Fruit fly (Drosophila melanogaster) whole organism, embryonic: Measurements from ENCODE around the gene CG7841.
A peak's percentile ranks its signal among the peaks of the same experiment; 100 is the strongest.

Experiments
- Bgb ChIP-seq: fragments of 200-800 bp; sonication (Bioruptor generic); IDR thresholded peaks from 2 replicates; pipeline ENCODE4 v1.3.6; 2022; ENCODE audit warnings: missing biosample characterization, missing genetic modification characterization; ENCODE audit not compliant: partially characterized antibody
- CG10209 ChIP-seq: fragments of 200-800 bp; sonication (Bioruptor generic); optimal IDR thresholded peaks from 3 replicates; lab custom pipeline; 2017; ENCODE audit warnings: missing biosample characterization, mild to moderate bottlenecking, missing genetic modification characterization, missing genetic modification reagents
- CG10431 ChIP-seq: fragments of 200-800 bp; sonication (Bioruptor generic); optimal IDR thresholded peaks from 3 replicates; lab custom pipeline; 2018; ENCODE audit warnings: missing biosample characterization, mild to moderate bottlenecking, missing genetic modification characterization
- CG11093 ChIP-seq: fragments of 200-800 bp; sonication (Bioruptor generic); IDR thresholded peaks from 3 replicates; pipeline ENCODE4 v1.3.6; 2022; ENCODE audit warnings: missing biosample characterization, missing genetic modification characterization
- CG11560 ChIP-seq: fragments of 200-800 bp; sonication (Bioruptor generic); IDR thresholded peaks from 3 replicates; pipeline ENCODE4 v1.3.6; 2022; ENCODE audit warnings: missing biosample characterization, missing genetic modification characterization
- CG17359 ChIP-seq: fragments of 200-800 bp; sonication (Bioruptor generic); optimal IDR thresholded peaks from 3 replicates; lab custom pipeline; 2018; ENCODE audit warnings: missing biosample characterization, mild to moderate bottlenecking, missing genetic modification characterization, moderate library complexity
- CG17568 ChIP-seq: fragments of 200-800 bp; sonication (Bioruptor generic); optimal IDR thresholded peaks from 2 replicates; lab custom pipeline; 2018; ENCODE audit warnings: missing biosample characterization, mild to moderate bottlenecking, missing genetic modification characterization, moderate library complexity
- CG2120 ChIP-seq: fragments of 200-800 bp; sonication (Bioruptor generic); optimal IDR thresholded peaks from 3 replicates; lab custom pipeline; 2016; ENCODE audit warnings: missing biosample characterization, missing genetic modification characterization
- CG2875 ChIP-seq: fragments of 200-800 bp; sonication (Bioruptor generic); optimal IDR thresholded peaks from 2 replicates; lab custom pipeline; 2017; ENCODE audit warnings: missing biosample characterization, mild to moderate bottlenecking, missing genetic modification characterization, missing genetic modification reagents
- CG31388 ChIP-seq: fragments of 200-800 bp; sonication (Bioruptor generic); optimal IDR thresholded peaks from 2 replicates; lab custom pipeline; 2016; ENCODE audit warnings: missing biosample characterization, missing genetic modification characterization
- CG3163 ChIP-seq: fragments of 200-800 bp; sonication (Bioruptor generic); optimal IDR thresholded peaks from 3 replicates; lab custom pipeline; 2016; ENCODE audit warnings: missing biosample characterization, missing genetic modification characterization
- CG32767 ChIP-seq: fragments of 200-800 bp; sonication (Bioruptor generic); IDR thresholded peaks from 2 replicates; pipeline ENCODE4 v1.3.6; 2022; ENCODE audit warnings: missing biosample characterization, missing genetic modification characterization
- CG33557 ChIP-seq: fragments of 200-800 bp; sonication (Bioruptor generic); optimal IDR thresholded peaks from 2 replicates; lab custom pipeline; 2019; ENCODE audit warnings: missing biosample characterization, mild to moderate bottlenecking, missing genetic modification characterization, moderate library complexity
- CG4328 ChIP-seq: fragments of 200-800 bp; sonication (Bioruptor generic); optimal IDR thresholded peaks from 3 replicates; lab custom pipeline; 2017; ENCODE audit warnings: missing biosample characterization, missing genetic modification reagents, missing genetic modification characterization
- CG43689 ChIP-seq: fragments of 200-800 bp; sonication (Bioruptor generic); IDR thresholded peaks from 2 replicates; pipeline ENCODE4 v1.3.6; 2022; ENCODE audit warnings: missing biosample characterization, missing genetic modification characterization
- CG7987 ChIP-seq: fragments of 200-800 bp; sonication (Bioruptor generic); optimal IDR thresholded peaks from 2 replicates; lab custom pipeline; 2018; ENCODE audit warnings: missing biosample characterization, mild to moderate bottlenecking, missing genetic modification characterization, moderate library complexity
- CG8924 ChIP-seq: fragments of 200-800 bp; optimal IDR thresholded peaks from 3 replicates; lab custom pipeline; 2019; ENCODE audit warnings: missing biosample characterization, mild to moderate bottlenecking, missing genetic modification characterization, moderate library complexity
- CrebB ChIP-seq: fragments of 200-800 bp; sonication (Bioruptor generic); optimal IDR thresholded peaks from 3 replicates; lab custom pipeline; 2018; ENCODE audit warnings: missing biosample characterization, mild to moderate bottlenecking, missing genetic modification characterization
- Eip74EF ChIP-seq, 2 experiments: fragments of 200-800 bp in 1 of 2; fragments of >200 bp in 1 of 2; sonication (Bioruptor generic) in 1 of 2; optimal IDR thresholded peaks; 2 replicates each; lab custom pipeline; 2017 to 2019; ENCODE audit warnings: missing biosample characterization in 2 of 2, missing genetic modification characterization in 2 of 2, mild to moderate bottlenecking in 1 of 2, moderate library complexity in 1 of 2
- Fer2 ChIP-seq: fragments of 200-800 bp; sonication (Bioruptor generic); optimal IDR thresholded peaks from 2 replicates; lab custom pipeline; 2018; ENCODE audit warnings: missing biosample characterization, mild to moderate bottlenecking, missing genetic modification characterization, moderate library complexity
- H15 ChIP-seq: fragments of 200-800 bp; sonication (Bioruptor generic); IDR thresholded peaks from 3 replicates; pipeline ENCODE4 v1.3.6; 2022; ENCODE audit warnings: missing biosample characterization, missing genetic modification characterization
- H2.0 ChIP-seq: fragments of 200-800 bp; sonication (Bioruptor generic); IDR thresholded peaks from 2 replicates; pipeline ENCODE4 v1.3.6; 2022; ENCODE audit warnings: missing biosample characterization, missing genetic modification characterization
- HHEX ChIP-seq: fragments of 200-800 bp; sonication (Bioruptor generic); optimal IDR thresholded peaks from 3 replicates; lab custom pipeline; 2017; ENCODE audit warnings: missing biosample characterization, mild to moderate bottlenecking, missing genetic modification characterization, missing genetic modification reagents
- Jarid2 ChIP-seq: fragments of 200-800 bp; sonication (Bioruptor generic); optimal IDR thresholded peaks from 3 replicates; lab custom pipeline; 2017; ENCODE audit warnings: mild to moderate bottlenecking, missing biosample characterization, missing genetic modification reagents, missing genetic modification characterization
- Lim3 ChIP-seq: fragments of 200-800 bp; sonication (Bioruptor generic); IDR thresholded peaks from 2 replicates; pipeline ENCODE4 v1.3.6; 2022; ENCODE audit warnings: missing biosample characterization, missing genetic modification characterization
- Med ChIP-seq: fragments of 200-800 bp; sonication (Bioruptor generic); peaks from one replicate; lab custom pipeline; 2016; ENCODE audit warnings: missing biosample characterization, missing genetic modification characterization, mild to moderate bottlenecking, inconsistent platforms, moderate library complexity
- NK7.1 ChIP-seq: fragments of 200-800 bp; sonication (Bioruptor generic); optimal IDR thresholded peaks from 3 replicates; lab custom pipeline; 2016; ENCODE audit warnings: missing biosample characterization, missing genetic modification characterization
- Ptx1 ChIP-seq: fragments of 200-800 bp; sonication (Bioruptor generic); IDR thresholded peaks from 2 replicates; pipeline ENCODE4 v1.3.6; 2022; ENCODE audit warnings: missing biosample characterization, missing genetic modification characterization
- Sox102F ChIP-seq: fragments of 200-800 bp; sonication (Bioruptor generic); optimal IDR thresholded peaks from 2 replicates; lab custom pipeline; 2018; ENCODE audit warnings: missing biosample characterization, mild to moderate bottlenecking, missing genetic modification characterization, moderate library complexity
- Sry-β ChIP-seq: fragments of 200-800 bp; sonication (Bioruptor generic); optimal IDR thresholded peaks from 2 replicates; lab custom pipeline; 2018; ENCODE audit warnings: missing biosample characterization, mild to moderate bottlenecking, missing genetic modification characterization, moderate library complexity
- TFAM ChIP-seq: fragments of 200-800 bp; sonication (Bioruptor generic); optimal IDR thresholded peaks from 2 replicates; lab custom pipeline; 2017; ENCODE audit warnings: missing biosample characterization, missing genetic modification characterization, inconsistent platforms
- al ChIP-seq: fragments of 200-800 bp; sonication (Bioruptor generic); IDR thresholded peaks from 2 replicates; pipeline ENCODE4 v1.3.6; 2022; ENCODE audit warnings: missing biosample characterization, missing genetic modification characterization
- ash1 ChIP-seq: fragments of 200-800 bp; sonication (Bioruptor generic); optimal IDR thresholded peaks from 2 replicates; lab custom pipeline; 2018; ENCODE audit warnings: missing biosample characterization, mild to moderate bottlenecking, missing genetic modification characterization
- exex ChIP-seq: fragments of 200-800 bp; sonication (Bioruptor generic); optimal IDR thresholded peaks from 4 replicates; lab custom pipeline; 2018; ENCODE audit warnings: missing biosample characterization, mild to moderate bottlenecking, missing genetic modification characterization, moderate library complexity
- ftz-f1 ChIP-seq: fragments of 200-800 bp; sonication (Bioruptor generic); optimal IDR thresholded peaks from 2 replicates; lab custom pipeline; 2016; ENCODE audit warnings: missing biosample characterization, missing genetic modification characterization
- ham ChIP-seq: fragments of 200-800 bp; sonication (Bioruptor generic); IDR thresholded peaks from 2 replicates; pipeline ENCODE4 v1.3.6; 2022; ENCODE audit warnings: missing biosample characterization, missing genetic modification characterization
- hbn ChIP-seq: fragments of 200-800 bp; sonication (Bioruptor generic); IDR thresholded peaks from 2 replicates; pipeline ENCODE4 v1.3.6; 2022; ENCODE audit warnings: missing biosample characterization, missing genetic modification characterization; ENCODE audit not compliant: partially characterized antibody
- insv ChIP-seq, 2 experiments: fragments of 200-800 bp; sonication (Bioruptor generic); optimal IDR thresholded peaks; 3 replicates each; lab custom pipeline; 2016 to 2018; ENCODE audit warnings: missing biosample characterization in 2 of 2, missing genetic modification characterization in 2 of 2
- nerfin-1 ChIP-seq: fragments of 200-800 bp; sonication (Bioruptor generic); optimal IDR thresholded peaks from 3 replicates; lab custom pipeline; 2019; ENCODE audit warnings: missing biosample characterization, mild to moderate bottlenecking, missing genetic modification characterization, moderate library complexity
- nerfin-2 ChIP-seq: fragments of 200-800 bp; sonication (Bioruptor generic); IDR thresholded peaks from 2 replicates; pipeline ENCODE4 v1.3.6; 2022; ENCODE audit warnings: missing biosample characterization, missing genetic modification characterization; ENCODE audit not compliant: partially characterized antibody
- pfk ChIP-seq: fragments of 200-800 bp; sonication (Bioruptor generic); optimal IDR thresholded peaks from 2 replicates; lab custom pipeline; 2018; ENCODE audit warnings: missing biosample characterization, mild to moderate bottlenecking, missing genetic modification characterization, moderate library complexity
- pros ChIP-seq: fragments of 200-800 bp; sonication (Bioruptor generic); optimal IDR thresholded peaks from 3 replicates; lab custom pipeline; 2019; ENCODE audit warnings: missing biosample characterization, mild to moderate bottlenecking, missing genetic modification characterization, moderate library complexity
- slbo ChIP-seq: fragments of 200-800 bp; sonication (Bioruptor generic); IDR thresholded peaks from 2 replicates; pipeline ENCODE4 v1.3.6; 2022; ENCODE audit warnings: missing biosample characterization, missing genetic modification characterization
- tna ChIP-seq: fragments of 200-800 bp; sonication (Bioruptor generic); IDR thresholded peaks from 2 replicates; pipeline ENCODE4 v1.3.6; 2022; ENCODE audit warnings: missing biosample characterization, missing genetic modification characterization; ENCODE audit not compliant: partially characterized antibody
- toy ChIP-seq: fragments of 200-800 bp; sonication (Bioruptor generic); IDR thresholded peaks from 2 replicates; pipeline ENCODE4 v1.3.6; 2022; ENCODE audit warnings: missing biosample characterization, missing genetic modification characterization
- tx ChIP-seq: fragments of 200-800 bp; sonication (Bioruptor generic); optimal IDR thresholded peaks from 2 replicates; lab custom pipeline; 2016; ENCODE audit warnings: missing biosample characterization, missing genetic modification characterization
- yki ChIP-seq: fragments of >200 bp; optimal IDR thresholded peaks from 3 replicates; lab custom pipeline; 2018
- z ChIP-seq: fragments of 200-800 bp; sonication (Bioruptor generic); IDR thresholded peaks from 3 replicates; pipeline ENCODE4 v1.3.6; 2022; ENCODE audit warnings: missing biosample characterization, missing genetic modification characterization
- zfh2 ChIP-seq: fragments of 200-800 bp; sonication (Bioruptor generic); optimal IDR thresholded peaks from 2 replicates; lab custom pipeline; 2016; ENCODE audit warnings: missing biosample characterization, missing genetic modification characterization

The CG7841 gene

DNA sequence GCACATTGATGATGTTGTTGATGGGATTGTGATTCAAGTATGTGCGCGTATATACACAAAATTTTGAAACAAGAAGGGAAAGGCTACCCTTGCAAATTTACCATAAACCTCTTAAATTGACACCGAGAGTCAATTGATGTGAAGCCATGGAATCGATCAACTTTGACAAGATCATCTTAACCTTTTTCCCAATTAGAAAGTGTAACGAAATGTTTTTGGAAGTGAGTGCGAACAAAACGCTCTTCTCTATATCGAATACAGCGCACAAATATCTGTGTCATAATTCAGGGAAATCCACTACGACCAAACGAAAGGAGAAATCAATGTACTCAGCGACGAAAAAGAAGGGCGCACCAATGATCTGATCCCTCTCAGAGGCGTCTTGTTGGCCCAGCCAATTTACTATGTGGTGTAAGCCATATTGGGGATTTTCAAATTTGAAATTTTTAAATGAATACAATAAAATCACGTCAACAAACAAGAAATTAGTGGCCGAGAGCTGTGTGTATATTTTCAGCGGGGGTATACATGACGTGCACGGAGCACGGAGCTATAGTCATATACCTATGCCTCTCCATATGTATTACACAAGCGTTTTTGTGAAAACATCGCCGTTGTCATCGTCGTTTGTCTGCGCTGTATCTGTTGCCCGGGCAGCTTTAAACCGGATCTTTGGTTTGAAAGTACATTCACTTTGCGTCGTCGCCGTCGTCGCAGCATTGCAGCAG, 25.5 kb upstream of the CG7841 start (continued):
- peak; percentile 40 for TF ChIP-seq HHEX (GFP tag; lab: Kevin White, UChicago)
- TF ChIP-seq Eip74EF (GFP tag; optimal IDR thresholded peaks at IDR 0.05; lab: Kevin White, UChicago) = peak in 1 of 2 experiments; percentile 49
- 0 out of 2 replicates have a peak, but pooled peaks have one; percentile 5 for TF ChIP-seq slbo (GFP tag; lab: Robert Waterston, UW)
- TF ChIP-seq z (GFP tag; lab: Robert Waterston, UW) = no peak
- no peak for TF ChIP-seq H15 (GFP tag; lab: Robert Waterston, UW)
- no peak for TF ChIP-seq Lim3 (GFP tag; lab: Robert Waterston, UW)
- TF ChIP-seq zfh2 (GFP tag; lab: Kevin White, UChicago) = peak; percentile 50
- TF ChIP-seq ftz-f1 = no peak
- TF ChIP-seq Fer2 (tag; lab: Kevin White, UChicago) = no peak
- no peak for TF ChIP-seq CG43689 (GFP tag; lab: Robert Waterston, UW)
- peak; percentile 31 for TF ChIP-seq CG7987 (GFP tag; lab: Kevin White, UChicago)
- TF ChIP-seq CG17359 (tag; lab: Kevin White, UChicago) = peak; percentile 57
- no peak for TF ChIP-seq nerfin-2 (GFP tag; lab: Robert Waterston, UW)
- TF ChIP-seq NK7.1 (GFP tag; lab: Kevin White, UChicago) = no peak
- peak; percentile 10 for TF ChIP-seq CG31388 (GFP tag; lab: Kevin White, UChicago)
- no peak for TF ChIP-seq Sry-β (GFP tag; lab: Kevin White, UChicago)
- no peak for TF ChIP-seq pfk (GFP tag; lab: Kevin White, UChicago)
- no peak for TF ChIP-seq ash1 (GFP tag; lab: Kevin White, UChicago)
- TF ChIP-seq TFAM (GFP tag; lab: Kevin White, UChicago) = no peak
- peak; percentile 30 for TF ChIP-seq CG2120 (GFP tag; lab: Kevin White, UChicago)
- peak; percentile 24; the same call in 1 of the 2 replicates for TF ChIP-seq al (GFP tag; lab: Robert Waterston, UW)
- TF ChIP-seq CrebB (tag; lab: Kevin White, UChicago) = no peak
- TF ChIP-seq Ptx1 (GFP tag; lab: Robert Waterston, UW) = peak; percentile 36; the same call in 1 of the 2 replicates
- TF ChIP-seq H2.0 = peak; percentile 46; the same call in 1 of the 2 replicates
- no peak for TF ChIP-seq Jarid2 (GFP tag; lab: Kevin White, UChicago)
- TF ChIP-seq CG17568 (GFP tag; lab: Kevin White, UChicago) = peak; percentile 11
- peak; percentile 16 for TF ChIP-seq CG3163 (GFP tag; lab: Kevin White, UChicago)
- TF ChIP-seq CG11093 (GFP tag; lab: Robert Waterston, UW) = 0 out of 3 replicates have a peak, but pooled peaks have one; percentile 6
- 0 out of 2 replicates have a peak, but pooled peaks have one; percentile 48 for TF ChIP-seq CG32767
- TF ChIP-seq CG33557 = peak; percentile 34
- no peak for TF ChIP-seq hbn (GFP tag; lab: Robert Waterston, UW)
- peak; percentile 16 for TF ChIP-seq nerfin-1 (tag; lab: Kevin White, UChicago)
- TF ChIP-seq toy (GFP tag; lab: Robert Waterston, UW) = 0 out of 2 replicates have a peak, but pooled peaks have one; percentile 17
- no peak for TF ChIP-seq CG11560 (tag; lab: Robert Waterston, UW)
- no peak for TF ChIP-seq tx
- TF ChIP-seq CG10431 (GFP tag; lab: Kevin White, UChicago) = peak; percentile 74
- peak; percentile 86 for TF ChIP-seq Med (GFP tag; lab: Kevin White, UChicago)
- peak; percentile 12 for TF ChIP-seq CG4328
- TF ChIP-seq ham (GFP tag; lab: Robert Waterston, UW) = no peak
- peak; percentile 69 for TF ChIP-seq pros
- no peak for TF ChIP-seq Bgb (GFP tag; lab: Robert Waterston, UW)
- peak; percentile 20 for TF ChIP-seq CG10209 (GFP tag; lab: Kevin White, UChicago)
- no peak for TF ChIP-seq tna (GFP tag; lab: Robert Waterston, UW)
- peak; percentile 43 for TF ChIP-seq CG8924
- TF ChIP-seq Sox102F (GFP tag; lab: Kevin White, UChicago) = peak; percentile 58
- TF ChIP-seq exex (tag; lab: Kevin White, UChicago) = no peak
- TF ChIP-seq yki (lab: Kevin White, UChicago) = no peak
- no peak for TF ChIP-seq insv (GFP tag; optimal IDR thresholded peaks at IDR 0.05; lab: Kevin White, UChicago)
- peak; percentile 32 for TF ChIP-seq CG2875 (GFP tag; lab: Kevin White, UChicago)
